Fruit fly (Drosophila melanogaster) whole organism, prepupa: ENCODE results near the gene CG14082.

Source experiments
- Hr39 ChIP-seq: fragments of 200-800 bp; sonication (Bioruptor generic); optimal IDR thresholded peaks from 2 replicates; lab custom pipeline; 2016; ENCODE audit warnings: missing biosample characterization, missing genetic modification characterization
- Sox102F ChIP-seq: fragments of 200-800 bp; sonication (Bioruptor generic); optimal IDR thresholded peaks from 2 replicates; lab custom pipeline; 2016; ENCODE audit warnings: missing biosample characterization, mild to moderate bottlenecking, missing genetic modification characterization
- esn ChIP-seq: fragments of 200-800 bp; sonication (Bioruptor generic); optimal IDR thresholded peaks from 2 replicates; lab custom pipeline; 2016; ENCODE audit warnings: missing biosample characterization, mild to moderate bottlenecking, missing genetic modification characterization, moderate library complexity

dm6 chr3L:19058824-19059223 is 80.0 kb downstream of the CG14082 start:
- TF ChIP-seq esn (GFP tag; lab: Kevin White, UChicago) (no peak), Sox102F (GFP tag; lab: Kevin White, UChicago) (no peak), Hr39 (GFP tag; lab: Kevin White, UChicago) (no peak)
